Fruit fly (Drosophila melanogaster): ENCODE data around the gene GstO1.

DNA sequence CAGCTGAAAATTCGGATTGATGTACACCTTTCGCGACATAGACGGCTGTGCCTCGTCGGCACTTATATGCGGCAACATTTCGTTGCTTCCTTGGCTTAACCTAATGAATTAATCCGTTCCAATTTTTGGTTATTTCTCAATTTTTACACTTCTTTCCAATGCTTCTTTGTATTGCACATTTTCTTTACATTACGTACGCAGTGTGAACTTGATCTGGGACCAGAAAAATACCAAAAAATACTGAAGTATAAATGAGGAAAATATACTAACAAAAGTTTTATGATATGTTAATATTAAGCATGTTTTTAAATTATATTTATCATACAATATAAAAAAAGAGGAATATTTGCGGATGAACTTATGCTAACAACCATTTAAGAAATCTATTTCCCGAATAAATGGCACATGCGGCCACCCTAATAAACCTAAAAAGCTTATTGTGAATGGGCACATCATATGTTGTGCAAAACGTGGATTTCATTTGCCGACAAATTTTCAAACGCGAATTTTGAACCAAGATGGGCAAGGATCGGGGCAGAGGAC, 15.0 kb downstream of the GstO1 start, which contains the start of the genes ZC3H3 and Pus7:
- TF ChIP-seq CG11617 (GFP tag; optimal IDR thresholded peaks at IDR 0.05) = peak; percentile 25
- peak; percentile 76 for TF ChIP-seq Mnt (GFP tag; optimal IDR thresholded peaks at IDR 0.05)
- TF ChIP-seq CG7045 (GFP tag; optimal IDR thresholded peaks at IDR 0.05) = no peak
- TF ChIP-seq Clk (GFP tag; optimal IDR thresholded peaks at IDR 0.05) = no peak
- TF ChIP-seq CG7101 (tag; optimal IDR thresholded peaks at IDR 0.05) = peak; percentile 35
